Worm (Caenorhabditis elegans) whole organism, young adult: ENCODE data around the gene eor-2.
A peak's percentile ranks its signal among the peaks of the same experiment; 100 is the strongest.

Experiments used
- B0261.1 ChIP-seq: sonication (generic microtip); optimal IDR thresholded peaks from 2 replicates; lab custom pipeline; 2016; ENCODE audit warnings: mild to moderate bottlenecking, missing genetic modification characterization, moderate library complexity, missing compliant biosample characterization
- B0336.3 ChIP-seq: fragments of 200-800 bp; sonication (Bioruptor generic); IDR thresholded peaks from 2 replicates; pipeline ENCODE4 v1.3.6; 2022; ENCODE audit warnings: missing genetic modification characterization, missing compliant biosample characterization
- F39B2.1 ChIP-seq: fragments of 200-800 bp; sonication (Bioruptor generic); IDR thresholded peaks from 2 replicates; pipeline ENCODE4 v1.3.6; 2022; ENCODE audit warnings: missing genetic modification reagents, missing genetic modification characterization, missing compliant biosample characterization
- K11D2.4 ChIP-seq: fragments of 200-800 bp; sonication (Bioruptor generic); IDR thresholded peaks from 2 replicates; pipeline ENCODE4 v1.3.6; 2022; ENCODE audit warnings: missing genetic modification reagents, missing genetic modification characterization, missing compliant biosample characterization
- K12H6.12 ChIP-seq: fragments of 200-800 bp; sonication (Bioruptor generic); optimal IDR thresholded peaks from 2 replicates; lab custom pipeline; 2018; ENCODE audit warnings: mild to moderate bottlenecking, missing genetic modification characterization, missing compliant biosample characterization
- Y53F4B.3 ChIP-seq: fragments of 200-800 bp; sonication (Bioruptor generic); IDR thresholded peaks from 2 replicates; pipeline ENCODE4 v1.3.6; 2022; ENCODE audit warnings: missing genetic modification reagents, missing genetic modification characterization, missing compliant biosample characterization
- Y56A3A.18 ChIP-seq: fragments of 200-800 bp; sonication (Bioruptor generic); IDR thresholded peaks from 2 replicates; pipeline ENCODE4 v1.3.6; 2022; ENCODE audit warnings: missing genetic modification reagents, missing genetic modification characterization, missing compliant biosample characterization
- ZK185.1 ChIP-seq: sonication (generic microtip); optimal IDR thresholded peaks from 2 replicates; lab custom pipeline; 2016; ENCODE audit warnings: mild to moderate bottlenecking, missing genetic modification characterization, missing compliant biosample characterization; ENCODE audit not compliant: poor library complexity, severe bottlenecking
- atf-7 ChIP-seq: sonication (generic microtip); optimal IDR thresholded peaks from 2 replicates; lab custom pipeline; 2017; ENCODE audit warnings: mild to moderate bottlenecking, missing genetic modification characterization, missing compliant biosample characterization
- athp-1 ChIP-seq: sonication (generic microtip); optimal IDR thresholded peaks from 2 replicates; lab custom pipeline; 2017; ENCODE audit warnings: mild to moderate bottlenecking, missing genetic modification characterization, missing compliant biosample characterization
- attf-6 ChIP-seq: fragments of 200-800 bp; sonication (Bioruptor generic); IDR thresholded peaks from 2 replicates; pipeline ENCODE4 v1.3.6; 2022; ENCODE audit warnings: missing genetic modification reagents, missing genetic modification characterization, missing compliant biosample characterization
- cebp-1 ChIP-seq, 2 experiments: fragments of 200-800 bp in 1 of 2; sonication (Bioruptor generic) in 1 of 2; sonication (generic microtip) in 1 of 2; IDR thresholded peaks in 1 of 2; optimal IDR thresholded peaks in 1 of 2; 2 replicates each; pipeline versions ENCODE4 v1.3.6 to Lab custom; 2017 to 2022; ENCODE audit warnings: missing compliant biosample characterization in 2 of 2, missing genetic modification characterization in 2 of 2, mild to moderate bottlenecking in 1 of 2, missing genetic modification reagents in 1 of 2, moderate library complexity in 1 of 2
- ceh-27 ChIP-seq: fragments of 200-800 bp; sonication (Bioruptor generic); optimal IDR thresholded peaks from 2 replicates; lab custom pipeline; 2018; ENCODE audit warnings: mild to moderate bottlenecking, missing genetic modification characterization, moderate library complexity, missing compliant biosample characterization
- chd-7 ChIP-seq: sonication (generic microtip); optimal IDR thresholded peaks from 2 replicates; lab custom pipeline; 2016; ENCODE audit warnings: mild to moderate bottlenecking, missing genetic modification characterization, moderate library complexity, missing compliant biosample characterization
- dox-1 ChIP-seq: fragments of 200-800 bp; sonication (Bioruptor generic); IDR thresholded peaks from 2 replicates; pipeline ENCODE4 v1.3.6; 2022; ENCODE audit warnings: missing genetic modification reagents, missing genetic modification characterization, missing compliant biosample characterization
- egl-18 ChIP-seq: fragments of 200-800 bp; sonication (Bioruptor generic); IDR thresholded peaks from 2 replicates; pipeline ENCODE4 v1.3.6; 2022; ENCODE audit warnings: missing genetic modification reagents, missing genetic modification characterization, missing compliant biosample characterization
- ekl-4 ChIP-seq: fragments of 200-800 bp; sonication (Bioruptor generic); IDR thresholded peaks from 2 replicates; pipeline ENCODE4 v1.3.6; 2022; ENCODE audit warnings: missing genetic modification reagents, missing genetic modification characterization, missing compliant biosample characterization
- lin-35 ChIP-seq, 3 experiments: fragments of 150-350 bp in 2 of 3; sonication (generic microtip) in 1 of 3; optimal IDR thresholded peaks; 2 replicates each; lab custom pipeline; 2014 to 2018; ENCODE audit warnings: missing biosample characterization in 3 of 3, missing genetic modification characterization in 3 of 3, missing genetic modification reagents in 3 of 3
- lin-40 ChIP-seq: sonication (generic microtip); optimal IDR thresholded peaks from 2 replicates; lab custom pipeline; 2016; ENCODE audit warnings: missing genetic modification characterization, mild to moderate bottlenecking, missing compliant biosample characterization, missing genotype, missing genetic modification reagents
- lsl-1 ChIP-seq: fragments of 200-800 bp; sonication (Bioruptor generic); optimal IDR thresholded peaks from 2 replicates; lab custom pipeline; 2018; ENCODE audit warnings: mild to moderate bottlenecking, missing genetic modification characterization, moderate library complexity, missing compliant biosample characterization
- madf-10 ChIP-seq: sonication (generic microtip); optimal IDR thresholded peaks from 2 replicates; lab custom pipeline; 2016; ENCODE audit warnings: mild to moderate bottlenecking, missing genetic modification characterization, missing compliant biosample characterization
- madf-6 ChIP-seq: fragments of 200-800 bp; sonication (Bioruptor generic); IDR thresholded peaks from 2 replicates; pipeline ENCODE4 v1.3.6; 2022; ENCODE audit warnings: missing genetic modification reagents, missing genetic modification characterization, missing compliant biosample characterization
- mcd-1 ChIP-seq: fragments of 200-800 bp; sonication (Bioruptor generic); IDR thresholded peaks from 2 replicates; pipeline ENCODE4 v1.3.6; 2022; ENCODE audit warnings: missing genetic modification reagents, missing genetic modification characterization, missing compliant biosample characterization
- nhr-80 ChIP-seq: sonication (generic microtip); optimal IDR thresholded peaks from 2 replicates; lab custom pipeline; 2016; ENCODE audit warnings: missing genetic modification characterization, missing compliant biosample characterization
- nhr-90 ChIP-seq: sonication (generic microtip); optimal IDR thresholded peaks from 2 replicates; lab custom pipeline; 2016; ENCODE audit warnings: missing genotype, mild to moderate bottlenecking, missing genetic modification characterization, missing compliant biosample characterization
- pbrm-1 ChIP-seq: fragments of 200-800 bp; sonication (Bioruptor generic); IDR thresholded peaks from 2 replicates; pipeline ENCODE4 v1.3.6; 2022; ENCODE audit warnings: missing genetic modification reagents, missing genetic modification characterization, missing compliant biosample characterization
- rec-8 ChIP-seq, 2 experiments: sonication (generic microtip); optimal IDR thresholded peaks; 2 replicates each; lab custom pipeline; 2016; ENCODE audit warnings: mild to moderate bottlenecking in 2 of 2, missing genetic modification characterization in 2 of 2, missing genetic modification reagents in 2 of 2, missing genotype in 2 of 2, missing biosample characterization in 1 of 2, missing compliant biosample characterization in 1 of 2, moderate library complexity in 1 of 2
- repo-1 ChIP-seq: sonication (generic microtip); optimal IDR thresholded peaks from 2 replicates; lab custom pipeline; 2017; ENCODE audit warnings: mild to moderate bottlenecking, missing genetic modification characterization, missing compliant biosample characterization
- somi-1 ChIP-seq: fragments of 200-800 bp; sonication (Bioruptor generic); optimal IDR thresholded peaks from 2 replicates; lab custom pipeline; 2018; ENCODE audit warnings: mild to moderate bottlenecking, missing genetic modification characterization, missing compliant biosample characterization
- sptf-2 ChIP-seq: fragments of 200-800 bp; sonication (Bioruptor generic); optimal IDR thresholded peaks from 2 replicates; lab custom pipeline; 2018; ENCODE audit warnings: mild to moderate bottlenecking, missing genetic modification characterization, missing compliant biosample characterization
- tbp1 ChIP-seq: fragments of 200-800 bp; sonication (Bioruptor generic); optimal IDR thresholded peaks from 2 replicates; lab custom pipeline; 2018; ENCODE audit warnings: mild to moderate bottlenecking, missing genetic modification characterization, missing compliant biosample characterization
- tlf-1 ChIP-seq: fragments of 200-800 bp; sonication (Bioruptor generic); optimal IDR thresholded peaks from 2 replicates; lab custom pipeline; 2018; ENCODE audit warnings: mild to moderate bottlenecking, missing genetic modification characterization, missing compliant biosample characterization
- ztf-22 ChIP-seq: fragments of 200-800 bp; sonication (Bioruptor generic); optimal IDR thresholded peaks from 2 replicates; lab custom pipeline; 2018; ENCODE audit warnings: mild to moderate bottlenecking, missing genetic modification characterization, moderate library complexity, missing compliant biosample characterization
- ztf-28 ChIP-seq: fragments of 200-800 bp; sonication (Bioruptor generic); IDR thresholded peaks from 2 replicates; pipeline ENCODE4 v1.3.6; 2022; ENCODE audit warnings: missing genetic modification reagents, missing genetic modification characterization, missing compliant biosample characterization

eor-2 gene

DNA sequence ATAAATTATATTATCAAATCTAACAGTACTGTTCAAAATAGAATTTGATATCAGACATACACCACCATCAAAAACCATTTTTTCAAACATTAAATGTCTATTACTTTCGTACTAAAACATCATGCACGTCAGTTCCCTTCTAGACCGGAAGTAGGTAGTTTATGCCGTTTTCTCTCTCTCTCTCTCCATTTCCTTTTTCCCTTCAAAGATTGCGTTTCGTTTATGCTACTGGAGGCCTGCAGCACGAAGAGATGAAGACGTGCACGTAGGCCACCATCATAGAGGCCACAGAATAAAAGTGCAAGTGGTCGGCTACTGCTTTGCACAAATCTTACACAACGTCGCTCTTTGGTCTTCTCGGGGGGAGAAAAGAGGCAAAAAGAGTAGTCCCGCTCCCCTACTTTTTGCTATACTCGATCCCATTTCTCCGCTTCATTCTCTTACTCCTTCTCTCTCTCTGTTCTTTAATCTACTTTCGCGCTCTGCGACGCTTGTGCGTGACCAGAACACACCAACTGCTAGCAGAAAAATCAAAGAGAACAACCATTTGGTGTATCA, 41.3 kb upstream of the eor-2 start (continued):
- no peak for TF ChIP-seq sptf-2 (GFP tag; lab: Kevin White, UChicago)
- TF ChIP-seq lsl-1 (GFP tag; lab: Kevin White, UChicago) = no peak
- TF ChIP-seq B0261.1 = no peak
- TF ChIP-seq atf-7 = peak; percentile 27
- peak; percentile 23; the same call in 1 of the 2 replicates for TF ChIP-seq pbrm-1 (GFP tag; lab: Robert Waterston, UW)
- TF ChIP-seq madf-6 (GFP tag; lab: Robert Waterston, UW) = no peak
- TF ChIP-seq lin-35 (GFP tag; optimal IDR thresholded peaks at IDR 0.05; lab: Kevin White, UChicago) = no peak
- no peak for TF ChIP-seq nhr-90
- no peak for TF ChIP-seq rec-8 (tag; optimal IDR thresholded peaks at IDR 0.05; lab: Kevin White, UChicago)
- no peak for TF ChIP-seq ztf-28 (GFP tag; lab: Robert Waterston, UW)
- no peak for TF ChIP-seq B0336.3 (GFP tag; lab: Robert Waterston, UW)
- no peak for TF ChIP-seq attf-6 (GFP tag; lab: Robert Waterston, UW)
- peak; percentile 64 for TF ChIP-seq dox-1 (GFP tag; lab: Robert Waterston, UW)
- TF ChIP-seq ztf-22 (GFP tag; lab: Kevin White, UChicago) = peak; percentile 48

- TF ChIP-seq lin-40 (tag; lab: Kevin White, UChicago) (peak; percentile 58), athp-1 (tag; lab: Kevin White, UChicago) (no peak), mcd-1 (GFP tag; lab: Robert Waterston, UW) (peak; percentile 8; the same call in 1 of the 2 replicates), dox-1 (GFP tag; lab: Robert Waterston, UW) (no peak), K11D2.4 (GFP tag; lab: Robert Waterston, UW) (0 out of 2 replicates have a peak, but pooled peaks have one; percentile 36), somi-1 (GFP tag; lab: Kevin White, UChicago) (peak; percentile 25), Y53F4B.3 (GFP tag; lab: Robert Waterston, UW) (no peak), tbp1 (no peak), nhr-80 (tag; lab: Kevin White, UChicago) (peak; percentile 33), chd-7 (peak; percentile 58), ZK185.1 (tag; lab: Kevin White, UChicago) (no peak), Y56A3A.18 (GFP tag; lab: Robert Waterston, UW) (no peak), ceh-27 (GFP tag; lab: Kevin White, UChicago) (peak; percentile 10), ekl-4 (GFP tag; lab: Robert Waterston, UW) (peak; percentile 48; the same call in 1 of the 2 replicates), atf-7 (peak; percentile 90), K12H6.12 (peak; percentile 21), pbrm-1 (GFP tag; lab: Robert Waterston, UW) (peak; percentile 30; the same call in 1 of the 2 replicates), madf-10 (tag; lab: Kevin White, UChicago) (peak; percentile 1), egl-18 (GFP tag; lab: Robert Waterston, UW) (0 out of 2 replicates have a peak, but pooled peaks have one; percentile 10), tlf-1 (no peak), repo-1 (no peak), lin-35 (GFP tag; optimal IDR thresholded peaks at IDR 0.05; lab: Kevin White, UChicago) (peak in 1 of 3 experiments; percentile 63), F39B2.1 (GFP tag; lab: Robert Waterston, UW) (no peak), cebp-1 (GFP tag; IDR thresholded peaks at IDR 0.05; lab: Robert Waterston, UW) (0 out of 2 replicates have a peak, but pooled peaks have one; percentile 9), cebp-1 (tag; optimal IDR thresholded peaks at IDR 0.05; lab: Kevin White, UChicago) (no peak)
- TF ChIP-seq, all 124 proteins: peak for 15
Measured at ce11 chrX:14562286-14563086, 40.3 kb upstream of the eor-2 start.
